Worm (Caenorhabditis elegans): ENCODE measurements around the gene mrp-2.

DNA sequence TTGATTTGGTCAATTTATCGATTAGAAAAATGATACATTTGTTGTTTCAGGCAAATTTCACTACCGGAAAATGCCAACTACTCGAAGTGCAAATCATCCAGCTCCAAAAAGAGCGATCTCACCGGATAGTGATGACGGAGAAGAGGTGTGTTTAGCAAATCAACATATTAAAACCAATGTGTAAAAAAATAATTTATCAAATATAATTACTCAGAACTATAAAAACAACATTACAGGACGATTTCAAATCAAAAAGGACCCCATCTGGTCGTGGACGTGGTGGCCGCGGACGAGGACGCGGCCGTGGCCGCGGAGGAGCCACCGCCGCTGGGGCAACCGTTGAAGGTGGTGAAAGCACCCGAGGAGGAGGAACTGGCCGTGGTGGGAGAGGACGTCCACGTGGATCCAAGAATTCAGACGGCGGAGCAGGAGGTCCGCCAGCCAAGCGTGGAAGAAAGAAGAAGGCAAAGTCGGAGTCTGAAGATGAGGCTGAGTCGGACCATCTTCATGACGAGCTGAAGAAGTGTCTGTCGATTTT, 21.5 kb upstream of the mrp-2 start, which contains the start of gene F13C5.2:
- no peak for TF ChIP-seq madf-2 (tag; optimal IDR thresholded peaks at IDR 0.05)
- no peak for TF ChIP-seq unc-86 (tag; optimal IDR thresholded peaks at IDR 0.05)
- TF ChIP-seq pros-1 (tag; optimal IDR thresholded peaks at IDR 0.05), result no peak
- no peak for TF ChIP-seq pqm-1 (tag; optimal IDR thresholded peaks at IDR 0.05)
- TF ChIP-seq ceh-22 (tag; optimal IDR thresholded peaks at IDR 0.05), result no peak
- no peak for TF ChIP-seq nhr-11 (tag; optimal IDR thresholded peaks at IDR 0.05)
